Fruit fly (Drosophila melanogaster): ENCODE data around the gene B4.

DNA sequence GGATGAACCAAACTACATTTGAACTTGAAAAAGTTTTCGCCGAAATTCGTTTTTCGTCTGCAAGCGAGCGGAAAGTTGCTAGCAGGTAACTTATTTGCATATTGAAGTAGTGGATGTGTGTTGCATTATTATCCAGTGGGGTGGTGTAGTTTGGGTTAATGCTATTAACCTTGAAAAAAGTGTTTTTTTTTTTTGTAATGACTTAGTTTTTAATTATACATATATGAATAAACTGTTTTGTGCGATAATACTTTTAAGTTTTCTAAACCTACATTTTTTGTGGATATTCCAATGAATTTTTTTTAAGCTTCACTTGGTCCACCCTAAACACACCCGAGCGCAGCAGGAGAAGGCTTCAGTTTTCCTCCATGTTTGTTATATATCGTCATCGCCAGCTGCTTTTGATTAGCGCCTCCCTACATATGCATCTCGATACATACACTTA lies 21.9 kb upstream of the B4 start:
- TF ChIP-seq rib (GFP tag; IDR thresholded peaks at IDR 0.05) (no peak), CG3163 (GFP tag; optimal IDR thresholded peaks at IDR 0.05) (no peak), danr (GFP tag; IDR thresholded peaks at IDR 0.05) (no peak), CG2889 (GFP tag; IDR thresholded peaks at IDR 0.05) (no peak), CG5245 (GFP tag; optimal IDR thresholded peaks at IDR 0.05) (no peak), z (GFP tag; IDR thresholded peaks at IDR 0.05) (no peak), CG34422 (GFP tag; IDR thresholded peaks at IDR 0.05) (no peak), Pdp1 (GFP tag; optimal IDR thresholded peaks at IDR 0.05) (no peak), Side (GFP tag; optimal IDR thresholded peaks at IDR 0.05) (no peak), Lhr (GFP tag; optimal IDR thresholded peaks at IDR 0.05) (no peak), al (GFP tag; IDR thresholded peaks at IDR 0.05) (no peak), CG17385 (GFP tag; optimal IDR thresholded peaks at IDR 0.05) (peak; percentile 20), gfzf (GFP tag; optimal IDR thresholded peaks at IDR 0.05) (no peak)

Data from whole organism, embryonic.